Worm (Caenorhabditis elegans) whole organism, late embryonic: ENCODE measurements around the gene ima-1.

Source experiments
- K09A11.1 ChIP-seq: sonication (generic microtip); optimal IDR thresholded peaks from 2 replicates; lab custom pipeline; 2017; ENCODE audit warnings: antibody characterized with exemption, mild to moderate bottlenecking, missing genetic modification characterization, missing compliant biosample characterization; ENCODE audit not compliant: insufficient read depth
- elt-2 ChIP-seq: sonication (generic microtip); optimal IDR thresholded peaks from 2 replicates; lab custom pipeline; 2016; ENCODE audit warnings: missing genetic modification reagents, missing genetic modification characterization, missing compliant biosample characterization
- hlh-30 ChIP-seq: sonication (generic microtip); optimal IDR thresholded peaks from 2 replicates; lab custom pipeline; 2017; ENCODE audit warnings: antibody characterized with exemption, missing genetic modification characterization, missing compliant biosample characterization; ENCODE audit not compliant: insufficient read depth
- npax-4 ChIP-seq: sonication (generic microtip); optimal IDR thresholded peaks from 2 replicates; lab custom pipeline; 2016; ENCODE audit warnings: missing genetic modification characterization, missing compliant biosample characterization
- unc-55 ChIP-seq: sonication (generic microtip); optimal IDR thresholded peaks from 2 replicates; lab custom pipeline; 2017; ENCODE audit warnings: missing biosample characterization, missing genetic modification reagents, missing genetic modification characterization

- no peak for TF ChIP-seq hlh-30 (tag; lab: Kevin White, UChicago)
- no peak for TF ChIP-seq elt-2 (tag; lab: Kevin White, UChicago)
- no peak for TF ChIP-seq npax-4 (tag; lab: Kevin White, UChicago)
- no peak for TF ChIP-seq unc-55 (GFP tag; lab: Kevin White, UChicago)
- TF ChIP-seq K09A11.1 = no peak
Measured at ce11 chrV:11245029-11245428, 5.6 kb downstream of the ima-1 start.
